Worm (Caenorhabditis elegans) whole organism, young adult: ENCODE measurements around the gene C39B5.5.

Source experiments
- F49E8.2 ChIP-seq: sonication (generic microtip); optimal IDR thresholded peaks from 3 replicates; lab custom pipeline; 2017; ENCODE audit warnings: missing genetic modification characterization, mild to moderate bottlenecking, missing compliant biosample characterization, antibody characterized with exemption, moderate library complexity; ENCODE audit not compliant: insufficient read depth
- F57C9.4 ChIP-seq: sonication (generic microtip); optimal IDR thresholded peaks from 2 replicates; lab custom pipeline; 2017; ENCODE audit warnings: mild to moderate bottlenecking, missing genetic modification characterization, missing compliant biosample characterization
- Y53G8AR.9 ChIP-seq: fragments of 200-800 bp; sonication (Bioruptor generic); conservative IDR thresholded peaks from 2 replicates; pipeline ENCODE4 v1.3.6; 2022; ENCODE audit warnings: missing genetic modification reagents, missing genetic modification characterization, missing compliant biosample characterization
- ama-1 ChIP-seq, 3 experiments: fragments of 150-350 bp in 1 of 3; sonication (generic microtip) in 2 of 3; optimal IDR thresholded peaks; 2 replicates each; lab custom pipeline; 2014 to 2018; ENCODE audit warnings: missing biosample characterization in 2 of 3, missing genetic modification characterization in 2 of 3, missing genetic modification reagents in 2 of 3
- dpl-1 ChIP-seq: fragments of 150-350 bp; optimal IDR thresholded peaks from 2 replicates; lab custom pipeline; 2014; ENCODE audit warnings: missing biosample characterization, missing genetic modification reagents, missing genetic modification characterization
- egl-44 ChIP-seq: fragments of 200-800 bp; sonication (Bioruptor generic); IDR thresholded peaks from 2 replicates; pipeline ENCODE4 v1.3.6; 2022; ENCODE audit warnings: missing genetic modification reagents, missing genetic modification characterization, missing compliant biosample characterization
- lin-26 ChIP-seq: fragments of 200-800 bp; sonication (Bioruptor generic); IDR thresholded peaks from 2 replicates; pipeline ENCODE4 v1.3.6; 2022; ENCODE audit warnings: missing genetic modification reagents, missing genetic modification characterization, missing compliant biosample characterization
- lsy-27 ChIP-seq: sonication (generic microtip); optimal IDR thresholded peaks from 2 replicates; lab custom pipeline; 2017; ENCODE audit warnings: missing genetic modification characterization, mild to moderate bottlenecking, missing compliant biosample characterization, antibody characterized with exemption, missing genotype, borderline replicate concordance; ENCODE audit not compliant: insufficient read depth
- nhr-120 ChIP-seq: fragments of 200-800 bp; sonication (Bioruptor generic); IDR thresholded peaks from 2 replicates; pipeline ENCODE4 v1.3.6; 2022; ENCODE audit warnings: missing genetic modification characterization, missing compliant biosample characterization
- somi-1 ChIP-seq: fragments of 200-800 bp; sonication (Bioruptor generic); optimal IDR thresholded peaks from 2 replicates; lab custom pipeline; 2018; ENCODE audit warnings: mild to moderate bottlenecking, missing genetic modification characterization, missing compliant biosample characterization
- unc-62 ChIP-seq: fragments of 150-350 bp; optimal IDR thresholded peaks from 2 replicates; lab custom pipeline; 2014; ENCODE audit warnings: missing biosample characterization, missing genetic modification reagents, missing genetic modification characterization
- ztf-28 ChIP-seq: fragments of 200-800 bp; sonication (Bioruptor generic); IDR thresholded peaks from 2 replicates; pipeline ENCODE4 v1.3.6; 2022; ENCODE audit warnings: missing genetic modification reagents, missing genetic modification characterization, missing compliant biosample characterization
- ztf-3 ChIP-seq: fragments of 200-800 bp; sonication (Bioruptor generic); optimal IDR thresholded peaks from 2 replicates; lab custom pipeline; 2018; ENCODE audit warnings: mild to moderate bottlenecking, missing genetic modification characterization, missing compliant biosample characterization

ce11 chrIII:2224478-2224877 is 16.5 kb downstream of the C39B5.5 start, which contains the start of gene fbxa-38:
- TF ChIP-seq Y53G8AR.9: no peak
- no peak for TF ChIP-seq nhr-120 (GFP tag; lab: Robert Waterston, UW)
- TF ChIP-seq lsy-27 (tag; lab: Kevin White, UChicago): no peak
- no peak for TF ChIP-seq F49E8.2 (tag; lab: Kevin White, UChicago)
- no peak for TF ChIP-seq egl-44 (GFP tag; lab: Robert Waterston, UW)
- no peak for TF ChIP-seq somi-1
- TF ChIP-seq ama-1 (optimal IDR thresholded peaks at IDR 0.05; lab: Kevin White, UChicago): no peak
- no peak for TF ChIP-seq ama-1 (GFP tag; optimal IDR thresholded peaks at IDR 0.05; lab: Kevin White, UChicago)
- no peak for TF ChIP-seq F57C9.4 (tag; lab: Kevin White, UChicago)
- no peak for TF ChIP-seq unc-62 (GFP tag; lab: Kevin White, UChicago)
- no peak for TF ChIP-seq ztf-28
- no peak for TF ChIP-seq ztf-3 (GFP tag; lab: Kevin White, UChicago)
- no peak for TF ChIP-seq lin-26 (GFP tag; lab: Robert Waterston, UW)
- no peak for TF ChIP-seq dpl-1 (GFP tag; lab: Kevin White, UChicago)
